Worm (Caenorhabditis elegans) whole organism, L4 larva: ENCODE data around the gene W08F4.5.

Experiments
- ama-1 ChIP-seq: fragments of 150-350 bp; optimal IDR thresholded peaks from 2 replicates; lab custom pipeline; 2014; ENCODE audit warnings: inconsistent platforms, mixed read lengths
- dmd-8 ChIP-seq: fragments of 200-800 bp; sonication (Bioruptor generic); IDR thresholded peaks from 2 replicates; pipeline ENCODE4 v1.3.6; 2022; ENCODE audit warnings: missing genetic modification characterization, missing compliant biosample characterization
- dve-1 ChIP-seq: sonication (generic microtip); optimal IDR thresholded peaks from 2 replicates; lab custom pipeline; 2017; ENCODE audit warnings: antibody characterized with exemption, mild to moderate bottlenecking, missing genetic modification characterization, missing compliant biosample characterization; ENCODE audit not compliant: insufficient read depth
- fos-1 ChIP-seq: fragments of 150-350 bp; optimal IDR thresholded peaks from 2 replicates; lab custom pipeline; 2014; ENCODE audit warnings: missing biosample characterization, missing genetic modification characterization
- lin-1 ChIP-seq: fragments of 200-800 bp; sonication (Bioruptor generic); IDR thresholded peaks from 2 replicates; pipeline ENCODE4 v1.3.6; 2022; ENCODE audit warnings: missing genetic modification reagents, missing genetic modification characterization, missing compliant biosample characterization
- lin-15B ChIP-seq: fragments of 150-350 bp; sonication (generic microtip); optimal IDR thresholded peaks from 3 replicates; lab custom pipeline; 2014; ENCODE audit warnings: missing biosample characterization, missing genetic modification characterization
- lin-39 ChIP-seq: fragments of 150-350 bp; optimal IDR thresholded peaks from 2 replicates; lab custom pipeline; 2014; ENCODE audit warnings: missing biosample characterization, missing genetic modification reagents, missing genetic modification characterization
- nhr-237 ChIP-seq: sonication (generic microtip); optimal IDR thresholded peaks from 2 replicates; lab custom pipeline; 2017; ENCODE audit warnings: missing biosample characterization, missing genetic modification characterization
- nhr-28 ChIP-seq: fragments of 150-350 bp; optimal IDR thresholded peaks from 2 replicates; lab custom pipeline; 2014; ENCODE audit warnings: missing biosample characterization, missing genetic modification characterization
- nhr-42 ChIP-seq: fragments of 200-800 bp; sonication (Bioruptor generic); IDR thresholded peaks from 2 replicates; pipeline ENCODE4 v1.3.6; 2022; ENCODE audit warnings: missing genetic modification characterization, missing compliant biosample characterization
- skn-1 ChIP-seq: fragments of 150-350 bp; optimal IDR thresholded peaks from 2 replicates; lab custom pipeline; 2014; ENCODE audit warnings: missing biosample characterization, missing genetic modification characterization
- zag-1 ChIP-seq: fragments of 150-350 bp; optimal IDR thresholded peaks from 2 replicates; lab custom pipeline; 2014; ENCODE audit warnings: missing biosample characterization, missing genetic modification characterization

DNA sequence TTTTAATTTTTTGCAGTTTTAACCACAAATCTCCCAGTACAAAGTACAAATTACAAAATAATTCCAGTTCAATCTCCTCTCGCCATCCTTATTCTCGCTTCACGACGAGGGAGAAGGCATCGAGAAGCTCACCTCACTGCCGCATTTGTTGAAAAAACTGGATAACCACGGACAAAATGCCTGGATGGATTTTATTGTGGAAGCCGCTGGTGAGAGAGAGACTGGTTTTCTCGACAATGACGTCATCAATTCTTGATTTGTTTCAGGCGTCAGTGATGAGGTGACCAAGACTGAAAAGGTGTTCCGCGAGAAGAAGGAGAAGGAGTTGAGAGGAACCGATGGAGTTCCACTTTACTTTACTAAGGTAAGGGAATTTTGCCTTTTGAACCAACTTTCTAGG, 19.2 kb downstream of the W08F4.5 start:
- TF ChIP-seq nhr-28 (tag; lab: Kevin White, UChicago): no peak
- no peak for TF ChIP-seq nhr-237 (tag; lab: Kevin White, UChicago)
- TF ChIP-seq ama-1 (lab: Kevin White, UChicago): no peak
- no peak for TF ChIP-seq lin-15B (tag; lab: Kevin White, UChicago)
- TF ChIP-seq zag-1: no peak
- TF ChIP-seq lin-39 (tag; lab: Kevin White, UChicago): no peak
- TF ChIP-seq lin-1 (GFP tag; lab: Robert Waterston, UW): no peak
- TF ChIP-seq skn-1 (tag; lab: Kevin White, UChicago): no peak
- no peak for TF ChIP-seq dve-1 (tag; lab: Kevin White, UChicago)
- TF ChIP-seq dmd-8 (GFP tag; lab: Robert Waterston, UW): no peak
- no peak for TF ChIP-seq nhr-42 (GFP tag; lab: Robert Waterston, UW)
- TF ChIP-seq fos-1 (tag; lab: Kevin White, UChicago): no peak
